Worm (Caenorhabditis elegans) whole organism, midembryonic: ENCODE results near the gene ncx-9.

ENCODE experiments used
- T22C8.4 ChIP-seq: fragments of 200-800 bp; sonication (Bioruptor generic); IDR thresholded peaks from 2 replicates; pipeline ENCODE4 v1.3.6; 2022; ENCODE audit warnings: missing genetic modification characterization, missing compliant biosample characterization
- cog-1 ChIP-seq: sonication (generic microtip); optimal IDR thresholded peaks from 2 replicates; lab custom pipeline; 2016; ENCODE audit warnings: missing genetic modification characterization, missing compliant biosample characterization
- flt-1 ChIP-seq: fragments of 200-800 bp; sonication (Bioruptor generic); IDR thresholded peaks from 2 replicates; pipeline ENCODE4 v1.3.6; 2022; ENCODE audit warnings: missing genetic modification characterization, missing compliant biosample characterization
- klf-2 ChIP-seq: fragments of 200-800 bp; sonication (Bioruptor generic); conservative IDR thresholded peaks from 2 replicates; pipeline ENCODE4 v1.3.6; 2022; ENCODE audit warnings: missing genetic modification reagents, missing genetic modification characterization, missing compliant biosample characterization
- med-1 ChIP-seq: sonication (generic microtip); optimal IDR thresholded peaks from 2 replicates; lab custom pipeline; 2017; ENCODE audit warnings: missing genetic modification characterization, mild to moderate bottlenecking, missing compliant biosample characterization, antibody characterized with exemption, missing genetic modification reagents; ENCODE audit not compliant: insufficient read depth
- ref-1 ChIP-seq: fragments of 200-800 bp; sonication (Bioruptor generic); conservative IDR thresholded peaks from 2 replicates; pipeline ENCODE4 v1.3.6; 2022; ENCODE audit warnings: missing genetic modification reagents, missing genetic modification characterization, missing compliant biosample characterization
- tab-1 ChIP-seq: fragments of 200-800 bp; sonication (Bioruptor generic); IDR thresholded peaks from 2 replicates; pipeline ENCODE4 v1.3.6; 2022; ENCODE audit warnings: missing genetic modification characterization, missing compliant biosample characterization
- ztf-23 ChIP-seq: fragments of 200-800 bp; sonication (Bioruptor generic); IDR thresholded peaks from 2 replicates; pipeline ENCODE4 v1.3.6; 2022; ENCODE audit warnings: missing genetic modification reagents, missing genetic modification characterization, missing compliant biosample characterization
- ztf-29 ChIP-seq: fragments of 200-800 bp; sonication (Bioruptor generic); IDR thresholded peaks from 2 replicates; pipeline ENCODE4 v1.3.6; 2022; ENCODE audit warnings: missing genetic modification reagents, missing genetic modification characterization, missing compliant biosample characterization

Gene ncx-9

DNA sequence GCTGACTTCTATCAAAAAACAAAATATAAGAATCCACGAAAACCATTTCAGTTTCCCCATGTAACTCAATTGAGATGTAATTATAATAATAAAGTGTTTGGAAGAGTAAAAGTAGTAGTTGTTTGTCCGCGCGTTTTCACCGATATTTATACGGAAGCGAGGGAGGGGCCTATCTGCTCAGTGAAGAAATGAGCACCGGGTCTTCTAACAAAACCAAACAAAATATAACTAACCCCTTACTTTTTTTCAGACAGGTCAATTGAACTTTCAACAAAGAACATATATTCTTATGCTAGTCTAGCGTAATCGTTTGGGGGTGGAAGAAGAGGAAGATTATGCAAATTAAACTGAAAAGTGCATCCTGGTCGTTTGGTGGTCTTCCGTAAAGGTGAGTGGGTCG, at the start of gene ncx-9:
Gene ncx-9 (minus strand): TSS at position 101 of the 400 bp plus-strand sequence.
- TF ChIP-seq ztf-23 (no peak), tab-1 (GFP tag; lab: Robert Waterston, UW) (no peak), med-1 (GFP tag; lab: Kevin White, UChicago) (no peak), flt-1 (GFP tag; lab: Robert Waterston, UW) (no peak), cog-1 (tag; lab: Kevin White, UChicago) (no peak)

DNA sequence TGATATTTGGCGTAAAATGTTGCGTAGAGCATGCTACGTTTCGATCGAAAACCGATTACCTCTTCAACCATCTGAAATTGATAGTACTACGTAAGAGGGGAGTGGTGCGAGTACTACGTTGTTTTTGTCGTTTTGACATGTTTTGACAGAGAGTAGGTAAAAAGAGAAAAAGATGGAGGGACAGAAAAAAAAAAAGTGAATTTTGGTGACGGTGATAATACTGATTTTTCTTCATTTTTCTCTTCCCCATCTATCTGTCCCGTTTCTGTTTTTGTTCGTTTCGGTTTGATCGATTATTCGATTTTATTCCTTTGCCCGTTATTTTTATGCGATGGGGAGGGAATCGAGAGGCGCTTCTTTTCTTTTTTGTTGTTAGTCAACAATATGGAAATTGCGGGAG, 45.9 kb upstream of the ncx-9 start, which contains the start of gene K11D12.8:
Gene K11D12.8 (minus strand): TSS at position 77 of the 400 bp plus-strand sequence.
- TF ChIP-seq ztf-29 (no peak), T22C8.4 (GFP tag; lab: Robert Waterston, UW) (no peak), med-1 (GFP tag; lab: Kevin White, UChicago) (no peak), flt-1 (GFP tag; lab: Robert Waterston, UW) (no peak), klf-2 (GFP tag; lab: Robert Waterston, UW) (no peak), ztf-23 (no peak), ref-1 (no peak), tab-1 (GFP tag; lab: Robert Waterston, UW) (no peak), cog-1 (tag; lab: Kevin White, UChicago) (no peak)

DNA sequence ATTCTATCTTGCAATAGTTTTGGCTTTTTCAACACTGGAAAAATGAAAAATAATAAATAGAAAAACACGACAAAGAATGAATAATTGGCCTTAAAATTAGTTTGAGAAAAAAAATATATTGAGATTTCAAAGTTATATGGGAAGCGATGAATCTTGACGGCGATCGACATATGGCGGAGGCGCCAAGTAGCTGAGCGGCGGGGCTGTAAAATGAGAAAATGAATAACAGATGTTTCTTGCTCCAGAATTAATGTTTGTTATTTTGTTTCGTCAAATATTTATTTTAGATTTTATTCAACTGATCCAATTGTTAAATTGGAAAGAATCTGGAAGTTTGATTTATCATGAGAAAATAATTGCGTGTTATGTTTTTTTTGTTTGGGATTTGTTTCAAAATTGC, 44.5 kb upstream of the ncx-9 start, which contains the start of gene K11D12.11:
Gene K11D12.11 (minus strand): TSS at position 42 of the 400 bp plus-strand sequence.
- TF ChIP-seq med-1 (GFP tag; lab: Kevin White, UChicago) (no peak), cog-1 (tag; lab: Kevin White, UChicago) (no peak), flt-1 (GFP tag; lab: Robert Waterston, UW) (no peak), T22C8.4 (GFP tag; lab: Robert Waterston, UW) (no peak), tab-1 (GFP tag; lab: Robert Waterston, UW) (no peak)

DNA sequence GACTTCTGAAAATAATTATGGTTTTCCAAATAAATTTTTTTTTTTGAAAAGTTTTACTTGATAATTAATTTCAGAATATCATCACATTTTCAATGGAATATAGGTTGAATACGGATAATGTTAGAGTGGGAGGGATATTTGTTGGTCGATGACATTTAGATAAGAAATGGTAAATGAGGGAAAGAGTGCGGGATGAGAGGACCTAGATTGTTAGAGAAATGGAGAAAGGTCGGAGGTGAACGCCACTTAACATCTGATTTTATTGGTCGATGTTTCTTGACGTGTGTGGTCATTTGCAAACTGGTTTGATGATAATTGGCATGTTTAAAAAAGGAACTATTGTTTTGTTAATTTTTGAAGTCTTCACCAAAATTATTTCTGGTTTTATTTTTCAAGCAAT, 43.4 kb upstream of the ncx-9 start:
- TF ChIP-seq tab-1 (GFP tag; lab: Robert Waterston, UW) (no peak), ztf-23 (no peak), T22C8.4 (GFP tag; lab: Robert Waterston, UW) (no peak), ztf-29 (no peak), cog-1 (tag; lab: Kevin White, UChicago) (no peak), flt-1 (GFP tag; lab: Robert Waterston, UW) (no peak), ref-1 (no peak), med-1 (GFP tag; lab: Kevin White, UChicago) (no peak), klf-2 (GFP tag; lab: Robert Waterston, UW) (no peak)

DNA sequence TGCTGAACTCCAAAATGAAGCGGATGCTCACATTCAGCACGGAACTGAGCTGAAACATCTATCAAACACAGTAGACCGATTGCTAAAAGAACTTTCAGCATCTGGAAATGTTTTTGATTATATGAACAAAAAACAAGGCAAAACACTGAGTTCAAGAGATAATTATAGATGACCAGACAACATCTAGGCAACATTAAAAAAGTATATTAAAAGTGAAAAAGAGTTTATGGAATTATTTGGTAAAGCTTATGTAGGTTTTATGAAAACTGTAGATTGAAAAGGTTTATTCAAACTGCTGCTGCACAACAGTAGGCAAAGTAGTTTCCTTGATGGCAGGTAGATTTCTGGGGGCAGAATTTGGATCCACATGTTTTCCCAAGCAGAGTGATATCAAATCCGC, 41.3 kb upstream of the ncx-9 start, which contains the start of gene K11D12.7:
Gene K11D12.7 (minus strand): TSS at position 101 of the 400 bp plus-strand sequence.
- TF ChIP-seq cog-1 (tag; lab: Kevin White, UChicago), result no peak

DNA sequence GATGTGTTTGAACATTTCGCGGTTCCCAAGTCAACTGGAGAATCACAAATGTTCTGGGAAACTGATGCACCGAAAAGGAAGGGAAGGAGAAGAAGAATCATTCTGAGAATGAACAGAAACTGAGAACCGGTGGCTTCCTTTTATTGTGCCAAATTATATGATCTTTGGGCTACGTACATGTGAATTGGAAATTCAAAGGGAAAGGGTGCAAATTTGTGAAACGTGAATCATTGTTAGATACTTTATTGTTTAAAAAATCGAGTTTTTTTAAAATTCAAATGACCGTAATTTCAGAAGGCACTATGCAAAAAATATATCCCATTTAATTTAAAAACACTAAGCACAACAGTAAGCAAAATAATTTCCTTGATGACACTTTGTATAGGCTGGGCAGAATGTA, 40.0 kb upstream of the ncx-9 start, which contains the start of gene K11D12.6:
Gene K11D12.6 (minus strand): TSS at position 101 of the 400 bp plus-strand sequence.
- TF ChIP-seq tab-1 (GFP tag; lab: Robert Waterston, UW) (no peak), med-1 (GFP tag; lab: Kevin White, UChicago) (no peak), klf-2 (GFP tag; lab: Robert Waterston, UW) (no peak), ztf-29 (no peak), ref-1 (no peak), cog-1 (tag; lab: Kevin White, UChicago) (no peak)

DNA sequence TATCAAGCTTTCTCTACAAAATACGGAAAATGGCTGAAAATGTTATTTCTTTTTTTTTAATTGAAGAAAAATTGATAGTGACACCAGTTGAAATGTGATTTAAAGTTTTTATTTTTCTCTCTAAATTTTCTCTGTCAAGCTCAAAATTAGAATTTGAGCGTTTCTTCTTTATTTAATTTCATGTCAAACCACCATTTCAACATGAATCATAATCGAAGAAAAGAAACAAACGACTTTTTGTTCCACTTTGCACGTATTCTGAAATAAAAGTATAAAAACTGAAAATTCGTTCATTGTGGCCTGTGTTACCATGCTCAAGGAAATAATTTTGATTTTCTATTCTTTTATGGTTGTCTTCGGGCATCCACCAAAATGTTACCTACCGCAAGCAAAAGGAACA, 38.0 kb upstream of the ncx-9 start, which contains the start of gene K11D12.13:
Gene K11D12.13 (plus strand): TSS at position 301 of the 400 bp plus-strand sequence.
- TF ChIP-seq flt-1 (GFP tag; lab: Robert Waterston, UW), result no peak
- TF ChIP-seq tab-1 (GFP tag; lab: Robert Waterston, UW), result no peak
- TF ChIP-seq T22C8.4 (GFP tag; lab: Robert Waterston, UW), result no peak
- TF ChIP-seq klf-2 (GFP tag; lab: Robert Waterston, UW), result no peak
- no peak for TF ChIP-seq ztf-23
- no peak for TF ChIP-seq ref-1

DNA sequence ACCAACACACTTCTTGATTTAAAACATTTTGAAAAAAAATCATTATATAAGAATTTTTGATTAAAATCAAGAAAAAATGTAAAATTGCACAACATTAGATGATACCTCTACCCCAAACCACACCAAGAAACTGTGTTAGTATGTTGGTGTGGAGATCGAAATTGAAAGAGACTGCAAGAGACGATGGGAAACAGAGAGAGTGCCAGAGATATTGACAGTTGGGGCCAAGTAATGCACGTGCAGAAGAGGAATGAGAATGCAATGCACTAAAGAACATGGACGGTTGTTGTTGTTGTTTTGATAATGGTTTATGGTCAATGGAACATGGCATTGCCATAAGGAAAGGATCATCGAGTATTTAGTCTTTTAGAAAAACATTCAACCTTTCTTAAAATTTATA, 37.1 kb upstream of the ncx-9 start:
- TF ChIP-seq med-1 (GFP tag; lab: Kevin White, UChicago) (no peak), ztf-29 (no peak), tab-1 (GFP tag; lab: Robert Waterston, UW) (no peak), flt-1 (GFP tag; lab: Robert Waterston, UW) (no peak), ref-1 (no peak), klf-2 (GFP tag; lab: Robert Waterston, UW) (no peak), T22C8.4 (GFP tag; lab: Robert Waterston, UW) (no peak), cog-1 (tag; lab: Kevin White, UChicago) (no peak), ztf-23 (no peak)

DNA sequence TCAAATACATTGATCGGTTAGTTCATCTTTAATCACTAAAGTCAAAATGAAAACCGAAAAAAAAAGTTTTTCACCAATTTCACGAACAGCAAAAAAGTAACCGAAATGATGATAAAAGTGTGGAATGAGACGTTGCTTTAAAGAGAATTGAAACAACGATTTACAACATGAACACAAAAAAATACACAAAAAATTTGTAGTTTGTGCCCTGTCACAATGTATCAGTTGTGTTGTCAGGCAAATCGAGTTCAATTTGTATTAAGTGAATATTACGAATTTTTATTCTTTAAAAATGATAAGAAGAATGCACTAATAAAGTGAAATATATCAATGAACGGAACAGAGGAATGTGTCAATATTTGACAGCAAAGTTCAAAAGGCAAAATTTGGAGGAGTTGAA, 36.7 kb upstream of the ncx-9 start:
- TF ChIP-seq ztf-23, result no peak
- TF ChIP-seq cog-1 (tag; lab: Kevin White, UChicago), result no peak
- TF ChIP-seq tab-1 (GFP tag; lab: Robert Waterston, UW), result no peak
- TF ChIP-seq T22C8.4 (GFP tag; lab: Robert Waterston, UW), result no peak
- TF ChIP-seq med-1 (GFP tag; lab: Kevin White, UChicago), result no peak
- no peak for TF ChIP-seq ztf-29
- TF ChIP-seq ref-1, result no peak
- TF ChIP-seq klf-2 (GFP tag; lab: Robert Waterston, UW), result no peak
- no peak for TF ChIP-seq flt-1 (GFP tag; lab: Robert Waterston, UW)

DNA sequence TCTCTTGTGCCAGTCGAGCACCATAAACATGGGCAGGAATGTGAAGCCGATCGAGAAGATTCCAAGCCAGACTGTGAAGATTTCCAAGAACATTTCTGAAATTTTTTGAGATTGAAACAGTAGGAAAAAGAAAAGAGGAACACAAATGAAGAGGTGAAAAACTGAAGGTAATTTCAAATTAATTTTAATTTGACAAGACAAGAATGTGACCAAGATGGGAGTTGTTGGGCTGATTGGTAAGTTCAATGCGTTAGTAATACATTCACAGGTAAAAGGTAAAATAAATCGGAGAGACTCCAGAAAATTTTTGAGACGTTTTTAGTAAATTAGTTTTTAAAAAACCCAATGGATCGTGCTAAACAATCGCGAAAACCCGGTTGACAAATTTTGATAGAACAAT, 35.7 kb upstream of the ncx-9 start, which contains the start of gene swt-7:
Gene swt-7 (minus strand): TSS at position 101 of the 400 bp plus-strand sequence.
- TF ChIP-seq ztf-29, result no peak
- no peak for TF ChIP-seq cog-1 (tag; lab: Kevin White, UChicago)
- no peak for TF ChIP-seq ref-1
- TF ChIP-seq tab-1 (GFP tag; lab: Robert Waterston, UW), result no peak
- TF ChIP-seq med-1 (GFP tag; lab: Kevin White, UChicago), result no peak
- no peak for TF ChIP-seq klf-2 (GFP tag; lab: Robert Waterston, UW)
- no peak for TF ChIP-seq flt-1 (GFP tag; lab: Robert Waterston, UW)
- TF ChIP-seq ztf-23, result no peak
- TF ChIP-seq T22C8.4 (GFP tag; lab: Robert Waterston, UW), result no peak
